Worm (Caenorhabditis elegans) whole organism, L2 larva: ENCODE results near the gene spp-3.
A peak's percentile ranks its signal among the peaks of the same experiment; 100 is the strongest.

Experiments used
- C34F6.9 ChIP-seq: fragments of 150-350 bp; optimal IDR thresholded peaks from 2 replicates; lab custom pipeline; 2014; ENCODE audit warnings: missing biosample characterization, missing genetic modification characterization
- F13H6.1 ChIP-seq: sonication (generic microtip); optimal IDR thresholded peaks from 2 replicates; lab custom pipeline; 2016; ENCODE audit warnings: missing genetic modification characterization, missing compliant biosample characterization
- R02D3.7 ChIP-seq: fragments of 150-350 bp; optimal IDR thresholded peaks from 2 replicates; lab custom pipeline; 2014; ENCODE audit warnings: missing biosample characterization, missing genetic modification characterization
- Y55F3AM.14 ChIP-seq: fragments of 200-800 bp; sonication (Bioruptor generic); optimal IDR thresholded peaks from 2 replicates; lab custom pipeline; 2018; ENCODE audit warnings: mild to moderate bottlenecking, missing genetic modification characterization, missing compliant biosample characterization
- alr-1 ChIP-seq: fragments of 150-350 bp; optimal IDR thresholded peaks from 2 replicates; lab custom pipeline; 2014; ENCODE audit warnings: missing biosample characterization, missing genetic modification characterization
- aly-2 ChIP-seq: fragments of 150-350 bp; optimal IDR thresholded peaks from 2 replicates; lab custom pipeline; 2014; ENCODE audit warnings: missing biosample characterization, missing genetic modification characterization
- ceh-16 ChIP-seq: fragments of 150-350 bp; optimal IDR thresholded peaks from 2 replicates; lab custom pipeline; 2014; ENCODE audit warnings: missing biosample characterization, missing genetic modification characterization
- ceh-82 ChIP-seq: fragments of 150-350 bp; optimal IDR thresholded peaks from 2 replicates; lab custom pipeline; 2014; ENCODE audit warnings: missing biosample characterization, missing genetic modification characterization
- crh-2 ChIP-seq: sonication (generic microtip); optimal IDR thresholded peaks from 2 replicates; lab custom pipeline; 2017; ENCODE audit warnings: missing biosample characterization, missing genetic modification characterization
- dmd-4 ChIP-seq: sonication (generic microtip); optimal IDR thresholded peaks from 2 replicates; lab custom pipeline; 2017; ENCODE audit warnings: missing biosample characterization, missing genetic modification characterization
- egl-27 ChIP-seq: sonication (generic microtip); optimal IDR thresholded peaks from 3 replicates; lab custom pipeline; 2017; ENCODE audit warnings: missing biosample characterization, missing genetic modification reagents, missing genetic modification characterization
- elt-1 ChIP-seq: fragments of 150-350 bp; optimal IDR thresholded peaks from 2 replicates; lab custom pipeline; 2014; ENCODE audit warnings: missing biosample characterization, missing genetic modification characterization
- elt-3 ChIP-seq: sonication (generic microtip); optimal IDR thresholded peaks from 2 replicates; lab custom pipeline; 2017; ENCODE audit warnings: missing biosample characterization, missing genetic modification characterization
- fos-1 ChIP-seq: fragments of 150-350 bp; optimal IDR thresholded peaks from 2 replicates; lab custom pipeline; 2014; ENCODE audit warnings: missing biosample characterization, missing genetic modification characterization
- lin-13 ChIP-seq: fragments of 150-350 bp; optimal IDR thresholded peaks from 2 replicates; lab custom pipeline; 2014; ENCODE audit warnings: missing biosample characterization, missing genetic modification reagents, missing genetic modification characterization
- lsy-2 ChIP-seq, 2 experiments: fragments of 150-350 bp in 1 of 2; sonication (generic microtip) in 1 of 2; optimal IDR thresholded peaks; 2 replicates each; lab custom pipeline; 2014 to 2017; ENCODE audit warnings: missing biosample characterization in 2 of 2, missing genetic modification characterization in 2 of 2
- mab-5 ChIP-seq: fragments of 150-350 bp; optimal IDR thresholded peaks from 2 replicates; lab custom pipeline; 2014; ENCODE audit warnings: missing biosample characterization, missing genetic modification characterization
- mbf-1 ChIP-seq: sonication (generic microtip); optimal IDR thresholded peaks from 2 replicates; lab custom pipeline; 2017; ENCODE audit warnings: missing biosample characterization, missing genetic modification characterization
- mdl-1 ChIP-seq, 2 experiments: fragments of 150-350 bp in 1 of 2; sonication (generic microtip) in 1 of 2; optimal IDR thresholded peaks; 2 replicates each; lab custom pipeline; 2017; ENCODE audit warnings: missing biosample characterization in 2 of 2, missing genetic modification characterization in 2 of 2
- nhr-12 ChIP-seq: fragments of 150-350 bp; optimal IDR thresholded peaks from 2 replicates; lab custom pipeline; 2014; ENCODE audit warnings: missing biosample characterization, missing genetic modification characterization
- nhr-129 ChIP-seq: fragments of 150-350 bp; optimal IDR thresholded peaks from 2 replicates; lab custom pipeline; 2014; ENCODE audit warnings: missing biosample characterization, missing genetic modification characterization
- nhr-21 ChIP-seq: fragments of 150-350 bp; optimal IDR thresholded peaks from 2 replicates; lab custom pipeline; 2014; ENCODE audit warnings: missing biosample characterization, missing genetic modification characterization
- nhr-23 ChIP-seq: fragments of 150-350 bp; optimal IDR thresholded peaks from 2 replicates; lab custom pipeline; 2014; ENCODE audit warnings: missing biosample characterization, missing genetic modification reagents, missing genetic modification characterization
- nhr-237 ChIP-seq: fragments of 150-350 bp; optimal IDR thresholded peaks from 2 replicates; lab custom pipeline; 2014; ENCODE audit warnings: missing biosample characterization, missing genetic modification characterization
- nhr-6 ChIP-seq: fragments of 150-350 bp; optimal IDR thresholded peaks from 2 replicates; lab custom pipeline; 2014; ENCODE audit warnings: missing biosample characterization, missing genetic modification characterization
- nhr-77 ChIP-seq: fragments of 150-350 bp; optimal IDR thresholded peaks from 2 replicates; lab custom pipeline; 2014; ENCODE audit warnings: missing biosample characterization, missing genetic modification characterization
- sem-4 ChIP-seq: fragments of 150-350 bp; optimal IDR thresholded peaks from 2 replicates; lab custom pipeline; 2014; ENCODE audit warnings: missing biosample characterization, missing genetic modification reagents, missing genetic modification characterization
- skn-1 ChIP-seq: sonication (generic microtip); optimal IDR thresholded peaks from 2 replicates; lab custom pipeline; 2017; ENCODE audit warnings: missing biosample characterization, missing genetic modification characterization
- sma-9 ChIP-seq, 2 experiments: fragments of 150-350 bp in 1 of 2; sonication (generic microtip) in 1 of 2; optimal IDR thresholded peaks; 2 replicates each; lab custom pipeline; 2014 to 2016; ENCODE audit warnings: missing genetic modification characterization in 2 of 2, mild to moderate bottlenecking in 1 of 2, missing biosample characterization in 1 of 2, missing compliant biosample characterization in 1 of 2, missing genetic modification reagents in 1 of 2, moderate library complexity in 1 of 2
- snpc-4 ChIP-seq: fragments of 150-350 bp; optimal IDR thresholded peaks from 2 replicates; lab custom pipeline; 2014; ENCODE audit warnings: missing biosample characterization, missing genetic modification characterization
- unc-39 ChIP-seq: fragments of 150-350 bp; optimal IDR thresholded peaks from 2 replicates; lab custom pipeline; 2014; ENCODE audit warnings: missing biosample characterization, missing genetic modification characterization
- unc-55 ChIP-seq: fragments of 150-350 bp; sonication (generic microtip); optimal IDR thresholded peaks from 3 replicates; lab custom pipeline; 2014; ENCODE audit warnings: missing biosample characterization, missing genetic modification reagents, missing genetic modification characterization
- unc-62 ChIP-seq: fragments of 150-350 bp; optimal IDR thresholded peaks from 2 replicates; lab custom pipeline; 2014; ENCODE audit warnings: missing biosample characterization, missing genetic modification reagents, missing genetic modification characterization
- zag-1 ChIP-seq: fragments of 150-350 bp; optimal IDR thresholded peaks from 2 replicates; lab custom pipeline; 2014; ENCODE audit warnings: missing biosample characterization, missing genetic modification characterization
- ztf-1 ChIP-seq: fragments of 200-800 bp; sonication (Bioruptor generic); conservative IDR thresholded peaks from 2 replicates; pipeline ENCODE4 v1.3.6; 2022; ENCODE audit warnings: missing genetic modification characterization, missing compliant biosample characterization
- ztf-11 ChIP-seq: sonication (generic microtip); optimal IDR thresholded peaks from 2 replicates; lab custom pipeline; 2017; ENCODE audit warnings: missing biosample characterization, missing genetic modification characterization
- ztf-4 ChIP-seq: fragments of 150-350 bp; optimal IDR thresholded peaks from 2 replicates; lab custom pipeline; 2014; ENCODE audit warnings: missing biosample characterization, missing genetic modification characterization

The spp-3 gene

DNA sequence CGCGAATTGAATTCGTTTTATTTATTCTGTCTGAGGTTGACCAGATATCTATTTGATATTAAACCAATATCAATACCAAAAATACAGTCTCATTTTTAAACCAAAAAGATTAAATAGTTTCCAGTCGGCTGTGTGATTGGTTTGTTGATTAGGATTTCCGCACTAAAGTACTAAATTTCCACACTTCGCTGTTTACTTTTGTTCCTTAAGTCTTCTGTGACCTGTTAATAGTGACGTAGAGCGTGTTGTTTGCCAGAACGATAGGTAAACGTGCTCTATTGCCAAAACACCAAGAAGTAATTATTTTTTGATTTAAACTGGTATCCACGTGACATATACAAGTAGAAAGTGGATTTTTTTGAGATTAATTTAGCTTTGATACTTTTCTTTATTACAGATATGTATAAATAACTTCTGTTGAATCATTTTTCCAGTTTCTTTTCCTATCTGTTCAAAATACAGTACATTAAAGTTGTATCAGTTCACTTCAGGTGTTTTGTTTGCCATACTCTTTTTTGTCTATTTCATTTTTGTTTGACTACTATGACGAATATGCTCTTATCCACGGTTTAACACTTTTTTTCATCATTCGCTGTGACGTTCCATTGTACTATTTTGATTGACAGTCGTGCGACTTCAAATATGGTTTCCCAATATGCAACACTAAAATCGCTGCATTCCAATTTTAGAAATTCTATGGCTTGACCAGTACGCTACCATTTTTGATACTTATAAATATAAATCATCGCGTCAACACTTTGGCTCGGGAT is 24.1 kb downstream of the spp-3 start:
- TF ChIP-seq unc-62 (GFP tag; lab: Kevin White, UChicago): no peak
- TF ChIP-seq R02D3.7 (tag; lab: Kevin White, UChicago): no peak
- TF ChIP-seq nhr-12: no peak
- TF ChIP-seq aly-2 (tag; lab: Kevin White, UChicago): no peak
- no peak for TF ChIP-seq ztf-11
- peak; percentile 11 for TF ChIP-seq nhr-129 (tag; lab: Kevin White, UChicago)
- TF ChIP-seq Y55F3AM.14 (GFP tag; lab: Kevin White, UChicago): no peak
- no peak for TF ChIP-seq alr-1 (tag; lab: Kevin White, UChicago)
- TF ChIP-seq ceh-82 (tag; lab: Kevin White, UChicago): no peak
- no peak for TF ChIP-seq elt-1 (tag; lab: Kevin White, UChicago)
- no peak for TF ChIP-seq egl-27 (tag; lab: Kevin White, UChicago)
- TF ChIP-seq unc-55: no peak
- TF ChIP-seq F13H6.1 (tag; lab: Kevin White, UChicago): peak; percentile 7
- TF ChIP-seq, all 48 proteins: peak for 2

DNA sequence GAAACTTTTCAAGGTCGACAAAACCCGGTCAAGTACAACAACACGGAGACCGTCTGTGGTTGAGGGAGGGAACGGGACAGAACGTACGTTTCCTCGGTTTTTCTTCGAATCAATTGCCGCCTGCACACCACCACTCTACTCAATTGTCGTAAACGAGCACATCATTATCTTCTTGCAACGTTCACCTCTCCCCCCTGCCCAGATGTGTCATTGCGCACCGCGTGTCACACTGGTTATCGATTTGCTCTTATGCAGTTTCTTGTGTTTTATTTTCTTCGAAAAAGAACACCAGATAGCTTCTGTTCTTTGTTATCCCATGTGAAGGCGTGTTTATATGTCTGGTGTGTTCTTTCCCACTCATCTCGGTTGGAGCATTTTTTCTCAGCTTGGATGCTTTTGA is 25.6 kb downstream of the spp-3 start:
- TF ChIP-seq nhr-23 (tag; lab: Kevin White, UChicago): no peak

DNA sequence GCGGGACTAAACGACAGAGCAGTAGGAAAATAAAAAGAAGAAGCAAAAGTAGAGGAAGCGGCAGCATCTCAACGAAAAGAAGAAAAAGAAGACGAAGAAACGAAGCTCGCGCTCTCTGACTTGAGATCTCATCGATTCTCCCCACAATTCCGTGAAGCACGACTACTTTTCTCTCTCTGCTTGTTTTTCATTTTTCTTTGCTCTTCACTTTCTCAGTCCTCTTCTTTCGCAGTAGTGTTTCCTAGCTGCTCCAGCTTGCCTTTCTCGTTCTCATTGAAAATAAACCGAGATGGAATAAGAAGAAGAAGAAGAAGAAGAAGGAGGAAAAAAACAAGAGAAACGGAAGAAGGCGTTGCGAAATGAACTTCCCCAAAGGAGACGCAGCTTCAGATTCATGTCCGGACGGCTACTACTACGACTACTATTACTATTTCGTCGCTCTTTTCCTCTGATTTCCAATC is 30.4 kb downstream of the spp-3 start:
- TF ChIP-seq snpc-4 (tag; lab: Kevin White, UChicago) (peak; percentile 13), nhr-129 (tag; lab: Kevin White, UChicago) (peak; percentile 67), nhr-77 (tag; lab: Kevin White, UChicago) (no peak), egl-27 (tag; lab: Kevin White, UChicago) (peak; percentile 62), ceh-16 (tag; lab: Kevin White, UChicago) (no peak), F13H6.1 (tag; lab: Kevin White, UChicago) (peak; percentile 83), sem-4 (tag; lab: Kevin White, UChicago) (peak; percentile 32), mab-5 (tag; lab: Kevin White, UChicago) (peak; percentile 16), aly-2 (tag; lab: Kevin White, UChicago) (no peak), alr-1 (tag; lab: Kevin White, UChicago) (no peak), C34F6.9 (tag; lab: Kevin White, UChicago) (peak; percentile 65), lsy-2 (tag; optimal IDR thresholded peaks at IDR 0.05; lab: Kevin White, UChicago) (peak in 1 of 2 experiments; percentile 54), unc-55 (peak; percentile 85), nhr-6 (tag; lab: Kevin White, UChicago) (peak; percentile 52), ztf-1 (GFP tag; lab: Robert Waterston, UW) (no peak), unc-62 (GFP tag; lab: Kevin White, UChicago) (no peak), sma-9 (GFP tag; optimal IDR thresholded peaks at IDR 0.05; lab: Kevin White, UChicago) (peak; percentile 22), sma-9 (tag; optimal IDR thresholded peaks at IDR 0.05; lab: Kevin White, UChicago) (no peak), Y55F3AM.14 (GFP tag; lab: Kevin White, UChicago) (peak; percentile 49), nhr-237 (no peak), unc-39 (peak; percentile 82), lin-13 (GFP tag; lab: Kevin White, UChicago) (peak; percentile 24), crh-2 (tag; lab: Kevin White, UChicago) (peak; percentile 68), ztf-4 (no peak), mdl-1 (tag; optimal IDR thresholded peaks at IDR 0.05; lab: Kevin White, UChicago) (peak in 1 of 2 experiments; percentile 23), zag-1 (tag; lab: Kevin White, UChicago) (peak; percentile 87)

DNA sequence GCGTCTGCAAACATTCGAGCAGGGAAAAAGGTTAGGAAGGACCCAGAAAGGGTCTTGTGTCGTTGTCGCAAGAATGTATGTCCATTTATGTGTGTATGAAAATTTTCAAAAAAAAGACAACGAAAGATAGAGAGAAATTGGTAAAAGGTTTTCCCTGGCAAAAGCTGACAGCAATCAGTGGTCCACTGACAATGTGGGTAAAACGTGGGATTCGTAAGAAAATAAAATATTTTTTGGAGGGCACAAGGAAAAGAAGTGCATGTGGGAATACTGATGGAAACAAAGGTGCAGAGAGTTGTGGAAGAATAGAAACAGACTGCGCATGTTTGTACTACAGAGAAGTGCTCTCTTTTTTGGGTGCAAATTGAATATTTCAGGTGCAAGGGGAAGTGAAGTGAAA is 32.0 kb downstream of the spp-3 start:
- TF ChIP-seq crh-2 (tag; lab: Kevin White, UChicago): no peak
- TF ChIP-seq fos-1: no peak
- no peak for TF ChIP-seq snpc-4 (tag; lab: Kevin White, UChicago)
- no peak for TF ChIP-seq zag-1 (tag; lab: Kevin White, UChicago)
- TF ChIP-seq lin-13 (GFP tag; lab: Kevin White, UChicago): no peak
- TF ChIP-seq dmd-4: no peak
- no peak for TF ChIP-seq elt-3 (tag; lab: Kevin White, UChicago)
- no peak for TF ChIP-seq ztf-11
- no peak for TF ChIP-seq mbf-1 (tag; lab: Kevin White, UChicago)
- no peak for TF ChIP-seq nhr-21
- TF ChIP-seq skn-1 (tag; lab: Kevin White, UChicago): no peak
- no peak for TF ChIP-seq aly-2 (tag; lab: Kevin White, UChicago)
- no peak for TF ChIP-seq sma-9 (GFP tag; optimal IDR thresholded peaks at IDR 0.05; lab: Kevin White, UChicago)
- no peak for TF ChIP-seq sma-9 (tag; optimal IDR thresholded peaks at IDR 0.05; lab: Kevin White, UChicago)
